Fruit fly (Drosophila melanogaster): ENCODE measurements around the gene CG18599.

Gene CG18599

dm6 chr3R:18223434-18223833 is 44.2 kb upstream of the CG18599 start, which contains the start of the genes mTerf5 and Non3 (continued):
- TF ChIP-seq YL-1 (GFP tag; optimal IDR thresholded peaks at IDR 0.05) (peak; percentile 50), Chrac-16 (GFP tag; optimal IDR thresholded peaks at IDR 0.05) (peak; percentile 46), danr (GFP tag; IDR thresholded peaks at IDR 0.05) (no peak), CG17186 (GFP tag; optimal IDR thresholded peaks at IDR 0.05) (peak; percentile 33), Eip74EF (GFP tag; optimal IDR thresholded peaks at IDR 0.05) (no peak), z (GFP tag; IDR thresholded peaks at IDR 0.05) (no peak), btn (GFP tag; optimal IDR thresholded peaks at IDR 0.05) (no peak), CG11504 (tag; optimal IDR thresholded peaks at IDR 0.05) (peak; percentile 69), CG6272 (GFP tag; IDR thresholded peaks at IDR 0.05) (peak; percentile 62), ttk (GFP tag; IDR thresholded peaks at IDR 0.05) (no peak), CG9727 (GFP tag; optimal IDR thresholded peaks at IDR 0.05) (peak; percentile 60), CG8281 (tag; optimal IDR thresholded peaks at IDR 0.05) (no peak), CG18619 (GFP tag; optimal IDR thresholded peaks at IDR 0.05) (peak; percentile 9), CG3163 (GFP tag; optimal IDR thresholded peaks at IDR 0.05) (no peak), bcd (GFP tag; optimal IDR thresholded peaks at IDR 0.05) (peak; percentile 44), rib (GFP tag; IDR thresholded peaks at IDR 0.05) (no peak), nau (GFP tag; optimal IDR thresholded peaks at IDR 0.05) (no peak), CG11723 (GFP tag; optimal IDR thresholded peaks at IDR 0.05) (peak; percentile 21), Hey (tag; optimal IDR thresholded peaks at IDR 0.05) (no peak), bowl (GFP tag; IDR thresholded peaks at IDR 0.05) (no peak), CG10321 (GFP tag; IDR thresholded peaks at IDR 0.05) (no peak), Dip3 (GFP tag; optimal IDR thresholded peaks at IDR 0.05) (peak; percentile 8), ERR (GFP tag; optimal IDR thresholded peaks at IDR 0.05) (no peak), CoRest (tag; optimal IDR thresholded peaks at IDR 0.05) (peak; percentile 69), CG18011 (GFP tag; optimal IDR thresholded peaks at IDR 0.05) (peak; percentile 6), cato (GFP tag; optimal IDR thresholded peaks at IDR 0.05; ENCODE audit: borderline replicate concordance) (no peak), HLH4C (GFP tag; IDR thresholded peaks at IDR 0.05; ENCODE audit: partially characterized antibody) (peak; percentile 86), Deaf1 (tag; optimal IDR thresholded peaks at IDR 0.05) (no peak), sens (GFP tag) (peak; percentile 83), shn (GFP tag; optimal IDR thresholded peaks at IDR 0.05) (peak; percentile 18), schlank (tag; optimal IDR thresholded peaks at IDR 0.05) (no peak), CG8944 (GFP tag; optimal IDR thresholded peaks at IDR 0.05) (peak; percentile 17), Sry-δ (GFP tag; optimal IDR thresholded peaks at IDR 0.05) (peak; percentile 85), Meics (GFP tag; optimal IDR thresholded peaks at IDR 0.05) (peak; percentile 65), zfh1 (GFP tag; IDR thresholded peaks at IDR 0.05) (peak; percentile 58; the same call in 1 of the 3 replicates), CG16863 (GFP tag; optimal IDR thresholded peaks at IDR 0.05) (peak; percentile 44), CG33213 (GFP tag; optimal IDR thresholded peaks at IDR 0.05) (no peak), Awh (GFP tag; IDR thresholded peaks at IDR 0.05) (no peak), pros (GFP tag; optimal IDR thresholded peaks at IDR 0.05) (no peak), dan (GFP tag; IDR thresholded peaks at IDR 0.05) (no peak), CG7987 (GFP tag; optimal IDR thresholded peaks at IDR 0.05) (peak; percentile 9), CG10979 (tag; optimal IDR thresholded peaks at IDR 0.05) (peak; percentile 62), Jarid2 (GFP tag; optimal IDR thresholded peaks at IDR 0.05) (no peak), ewg (GFP tag; optimal IDR thresholded peaks at IDR 0.05) (peak; percentile 81), CG14014 (GFP tag; IDR thresholded peaks at IDR 0.05) (no peak), CrebB (tag; optimal IDR thresholded peaks at IDR 0.05) (no peak), H2.0 (GFP tag; IDR thresholded peaks at IDR 0.05) (no peak), CG12744 (GFP tag; optimal IDR thresholded peaks at IDR 0.05) (no peak), CG5180 (GFP tag; optimal IDR thresholded peaks at IDR 0.05) (no peak), chm (GFP tag; IDR thresholded peaks at IDR 0.05) (no peak), Lim3 (GFP tag; IDR thresholded peaks at IDR 0.05) (no peak), pita (GFP tag; optimal IDR thresholded peaks at IDR 0.05) (no peak)

Measured in whole organism, embryonic.